Worm (Caenorhabditis elegans) whole organism, L4 larva: ENCODE results near the gene col-33.

Source experiments
- aly-2 ChIP-seq: sonication (generic microtip); optimal IDR thresholded peaks from 2 replicates; lab custom pipeline; 2018; ENCODE audit warnings: missing biosample characterization, missing genetic modification characterization
- attf-4 ChIP-seq: sonication (generic microtip); optimal IDR thresholded peaks from 3 replicates; lab custom pipeline; 2017; ENCODE audit warnings: missing biosample characterization, missing genetic modification characterization
- zip-2 ChIP-seq: fragments of 150-350 bp; optimal IDR thresholded peaks from 2 replicates; lab custom pipeline; 2014; ENCODE audit warnings: missing biosample characterization, missing genetic modification characterization

- no peak for TF ChIP-seq aly-2
- no peak for TF ChIP-seq attf-4
- TF ChIP-seq zip-2 (tag; lab: Kevin White, UChicago): no peak
These were observed at the start of gene col-33 for ce11 chrIV:4262993-4263392.
